Worm (Caenorhabditis elegans) whole organism, L2 larva: ENCODE measurements around the gene rom-2.

Experiments
- C34F6.9 ChIP-seq: fragments of 150-350 bp; optimal IDR thresholded peaks from 2 replicates; lab custom pipeline; 2014; ENCODE audit warnings: missing biosample characterization, missing genetic modification characterization
- F13H6.1 ChIP-seq: sonication (generic microtip); optimal IDR thresholded peaks from 2 replicates; lab custom pipeline; 2016; ENCODE audit warnings: missing genetic modification characterization, missing compliant biosample characterization
- R02D3.7 ChIP-seq: fragments of 150-350 bp; optimal IDR thresholded peaks from 2 replicates; lab custom pipeline; 2014; ENCODE audit warnings: missing biosample characterization, missing genetic modification characterization
- Y55F3AM.14 ChIP-seq: fragments of 200-800 bp; sonication (Bioruptor generic); optimal IDR thresholded peaks from 2 replicates; lab custom pipeline; 2018; ENCODE audit warnings: mild to moderate bottlenecking, missing genetic modification characterization, missing compliant biosample characterization
- ZK546.5 ChIP-seq: sonication (generic microtip); optimal IDR thresholded peaks from 2 replicates; lab custom pipeline; 2017; ENCODE audit warnings: missing biosample characterization, missing genetic modification characterization
- alr-1 ChIP-seq: fragments of 150-350 bp; optimal IDR thresholded peaks from 2 replicates; lab custom pipeline; 2014; ENCODE audit warnings: missing biosample characterization, missing genetic modification characterization
- aly-2 ChIP-seq: fragments of 150-350 bp; optimal IDR thresholded peaks from 2 replicates; lab custom pipeline; 2014; ENCODE audit warnings: missing biosample characterization, missing genetic modification characterization
- ama-1 ChIP-seq: fragments of 150-350 bp; optimal IDR thresholded peaks from 2 replicates; lab custom pipeline; 2018; ENCODE audit warnings: inconsistent platforms
- ceh-16 ChIP-seq: fragments of 150-350 bp; optimal IDR thresholded peaks from 2 replicates; lab custom pipeline; 2014; ENCODE audit warnings: missing biosample characterization, missing genetic modification characterization
- ceh-82 ChIP-seq: fragments of 150-350 bp; optimal IDR thresholded peaks from 2 replicates; lab custom pipeline; 2014; ENCODE audit warnings: missing biosample characterization, missing genetic modification characterization
- crh-2 ChIP-seq: sonication (generic microtip); optimal IDR thresholded peaks from 2 replicates; lab custom pipeline; 2017; ENCODE audit warnings: missing biosample characterization, missing genetic modification characterization
- egl-27 ChIP-seq: sonication (generic microtip); optimal IDR thresholded peaks from 3 replicates; lab custom pipeline; 2017; ENCODE audit warnings: missing biosample characterization, missing genetic modification reagents, missing genetic modification characterization
- elt-3 ChIP-seq: sonication (generic microtip); optimal IDR thresholded peaks from 2 replicates; lab custom pipeline; 2017; ENCODE audit warnings: missing biosample characterization, missing genetic modification characterization
- fos-1 ChIP-seq: fragments of 150-350 bp; optimal IDR thresholded peaks from 2 replicates; lab custom pipeline; 2014; ENCODE audit warnings: missing biosample characterization, missing genetic modification characterization
- gmeb-1 ChIP-seq: fragments of 150-350 bp; optimal IDR thresholded peaks from 2 replicates; lab custom pipeline; 2014; ENCODE audit warnings: missing biosample characterization, missing genetic modification characterization
- lin-11 ChIP-seq: fragments of 150-350 bp; sonication (generic microtip); optimal IDR thresholded peaks from 2 replicates; lab custom pipeline; 2014; ENCODE audit warnings: missing biosample characterization, missing genetic modification characterization, inconsistent platforms, mixed read lengths
- lin-13 ChIP-seq: fragments of 150-350 bp; optimal IDR thresholded peaks from 2 replicates; lab custom pipeline; 2014; ENCODE audit warnings: missing biosample characterization, missing genetic modification reagents, missing genetic modification characterization
- lin-39 ChIP-seq: fragments of 150-350 bp; optimal IDR thresholded peaks from 2 replicates; lab custom pipeline; 2014; ENCODE audit warnings: missing biosample characterization, missing genetic modification reagents, missing genetic modification characterization
- lsy-2 ChIP-seq, 2 experiments: fragments of 150-350 bp in 1 of 2; sonication (generic microtip) in 1 of 2; optimal IDR thresholded peaks; 2 replicates each; lab custom pipeline; 2014 to 2017; ENCODE audit warnings: missing biosample characterization in 2 of 2, missing genetic modification characterization in 2 of 2
- mbf-1 ChIP-seq: sonication (generic microtip); optimal IDR thresholded peaks from 2 replicates; lab custom pipeline; 2017; ENCODE audit warnings: missing biosample characterization, missing genetic modification characterization
- mdl-1 ChIP-seq, 2 experiments: fragments of 150-350 bp in 1 of 2; sonication (generic microtip) in 1 of 2; optimal IDR thresholded peaks; 2 replicates each; lab custom pipeline; 2017; ENCODE audit warnings: missing biosample characterization in 2 of 2, missing genetic modification characterization in 2 of 2
- nhr-10 ChIP-seq: sonication (generic microtip); optimal IDR thresholded peaks from 2 replicates; lab custom pipeline; 2017; ENCODE audit warnings: missing biosample characterization, missing genetic modification characterization
- nhr-12 ChIP-seq: fragments of 150-350 bp; optimal IDR thresholded peaks from 2 replicates; lab custom pipeline; 2014; ENCODE audit warnings: missing biosample characterization, missing genetic modification characterization
- nhr-129 ChIP-seq: fragments of 150-350 bp; optimal IDR thresholded peaks from 2 replicates; lab custom pipeline; 2014; ENCODE audit warnings: missing biosample characterization, missing genetic modification characterization
- nhr-21 ChIP-seq: fragments of 150-350 bp; optimal IDR thresholded peaks from 2 replicates; lab custom pipeline; 2014; ENCODE audit warnings: missing biosample characterization, missing genetic modification characterization
- nhr-237 ChIP-seq: fragments of 150-350 bp; optimal IDR thresholded peaks from 2 replicates; lab custom pipeline; 2014; ENCODE audit warnings: missing biosample characterization, missing genetic modification characterization
- nhr-25 ChIP-seq: fragments of 150-350 bp; sonication (generic microtip); optimal IDR thresholded peaks from 3 replicates; lab custom pipeline; 2014; ENCODE audit warnings: missing biosample characterization, missing genetic modification characterization
- nhr-6 ChIP-seq: fragments of 150-350 bp; optimal IDR thresholded peaks from 2 replicates; lab custom pipeline; 2014; ENCODE audit warnings: missing biosample characterization, missing genetic modification characterization
- nhr-77 ChIP-seq: fragments of 150-350 bp; optimal IDR thresholded peaks from 2 replicates; lab custom pipeline; 2014; ENCODE audit warnings: missing biosample characterization, missing genetic modification characterization
- peb-1 ChIP-seq: fragments of 150-350 bp; optimal IDR thresholded peaks from 2 replicates; lab custom pipeline; 2014; ENCODE audit warnings: missing biosample characterization, missing genetic modification characterization
- sem-4 ChIP-seq: fragments of 150-350 bp; optimal IDR thresholded peaks from 2 replicates; lab custom pipeline; 2014; ENCODE audit warnings: missing biosample characterization, missing genetic modification reagents, missing genetic modification characterization
- sma-3 ChIP-seq: sonication (generic microtip); optimal IDR thresholded peaks from 2 replicates; lab custom pipeline; 2016; ENCODE audit warnings: missing genetic modification reagents, missing genetic modification characterization, missing compliant biosample characterization
- sma-9 ChIP-seq, 2 experiments: fragments of 150-350 bp in 1 of 2; sonication (generic microtip) in 1 of 2; optimal IDR thresholded peaks; 2 replicates each; lab custom pipeline; 2014 to 2016; ENCODE audit warnings: missing genetic modification characterization in 2 of 2, mild to moderate bottlenecking in 1 of 2, missing biosample characterization in 1 of 2, missing compliant biosample characterization in 1 of 2, missing genetic modification reagents in 1 of 2, moderate library complexity in 1 of 2
- snpc-4 ChIP-seq: fragments of 150-350 bp; optimal IDR thresholded peaks from 2 replicates; lab custom pipeline; 2014; ENCODE audit warnings: missing biosample characterization, missing genetic modification characterization
- unc-39 ChIP-seq: fragments of 150-350 bp; optimal IDR thresholded peaks from 2 replicates; lab custom pipeline; 2014; ENCODE audit warnings: missing biosample characterization, missing genetic modification characterization
- unc-55 ChIP-seq: fragments of 150-350 bp; sonication (generic microtip); optimal IDR thresholded peaks from 3 replicates; lab custom pipeline; 2014; ENCODE audit warnings: missing biosample characterization, missing genetic modification reagents, missing genetic modification characterization
- unc-62 ChIP-seq: fragments of 150-350 bp; optimal IDR thresholded peaks from 2 replicates; lab custom pipeline; 2014; ENCODE audit warnings: missing biosample characterization, missing genetic modification reagents, missing genetic modification characterization
- zag-1 ChIP-seq: fragments of 150-350 bp; optimal IDR thresholded peaks from 2 replicates; lab custom pipeline; 2014; ENCODE audit warnings: missing biosample characterization, missing genetic modification characterization
- ztf-1 ChIP-seq: fragments of 200-800 bp; sonication (Bioruptor generic); conservative IDR thresholded peaks from 2 replicates; pipeline ENCODE4 v1.3.6; 2022; ENCODE audit warnings: missing genetic modification characterization, missing compliant biosample characterization
- ztf-11 ChIP-seq: sonication (generic microtip); optimal IDR thresholded peaks from 2 replicates; lab custom pipeline; 2017; ENCODE audit warnings: missing biosample characterization, missing genetic modification characterization

Gene rom-2

ce11 chrIII:9561158-9561557, 34.3 kb downstream of the rom-2 start, which contains the start of gene C48B4.8:
Gene C48B4.8, minus strand, starts transcription at chrIII:9561258.
- TF ChIP-seq lin-11 (tag; lab: Kevin White, UChicago) (no peak), nhr-129 (tag; lab: Kevin White, UChicago) (no peak), lin-13 (no peak), lin-39 (tag; lab: Kevin White, UChicago) (no peak), ztf-11 (tag; lab: Kevin White, UChicago) (no peak), alr-1 (tag; lab: Kevin White, UChicago) (no peak), unc-39 (tag; lab: Kevin White, UChicago) (no peak), sma-3 (no peak), sem-4 (tag; lab: Kevin White, UChicago) (no peak), elt-3 (tag; lab: Kevin White, UChicago) (no peak), C34F6.9 (tag; lab: Kevin White, UChicago) (no peak), ceh-82 (tag; lab: Kevin White, UChicago) (no peak), egl-27 (tag; lab: Kevin White, UChicago) (no peak), R02D3.7 (no peak), ztf-1 (GFP tag; lab: Robert Waterston, UW) (no peak)

- no peak for TF ChIP-seq sma-9 (GFP tag; optimal IDR thresholded peaks at IDR 0.05; lab: Kevin White, UChicago)
- TF ChIP-seq sma-9 (tag; optimal IDR thresholded peaks at IDR 0.05; lab: Kevin White, UChicago) = no peak
- TF ChIP-seq, all 48 proteins: peak for 0
Observed at ce11 chrIII:9559381-9559881, 36.0 kb downstream of the rom-2 start, which contains the start of gene C48B4.7. Gene C48B4.7, minus strand, starts transcription at chrIII:9559431.

- no peak for TF ChIP-seq elt-3 (tag; lab: Kevin White, UChicago)
- no peak for TF ChIP-seq nhr-237 (tag; lab: Kevin White, UChicago)
- TF ChIP-seq lin-13 = no peak
- TF ChIP-seq nhr-25 = no peak
- no peak for TF ChIP-seq unc-62
- TF ChIP-seq ceh-82 (tag; lab: Kevin White, UChicago) = no peak
- TF ChIP-seq R02D3.7 = no peak
- TF ChIP-seq F13H6.1 (tag; lab: Kevin White, UChicago) = no peak
Observed at ce11 chrIII:9558463-9558862, 37.0 kb downstream of the rom-2 start, which contains the start of gene C48B4.6. Gene C48B4.6, minus strand, starts transcription at chrIII:9558563.

DNA sequence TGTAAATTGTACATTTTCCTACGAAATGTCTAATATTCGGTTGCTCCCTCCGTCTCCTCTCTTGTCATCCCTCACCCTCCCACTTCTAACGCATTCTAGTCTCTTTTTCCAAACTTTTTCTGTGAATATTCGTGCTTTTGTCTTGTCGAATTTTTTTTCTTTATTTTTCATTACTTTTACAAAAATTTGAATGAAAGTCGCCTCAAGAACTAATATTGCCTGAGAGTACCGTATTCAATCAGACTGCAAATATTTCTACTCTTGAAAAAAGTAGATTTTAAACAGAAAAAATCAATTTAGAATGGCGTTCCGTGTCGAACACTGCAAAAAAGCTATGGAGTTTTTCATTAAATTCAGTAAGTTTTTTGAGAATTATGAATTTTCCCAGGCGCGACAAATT, 39.2 kb downstream of the rom-2 start, which contains the start of gene ZK1098.11:
Gene ZK1098.11, plus strand, starts transcription at position 301 of the 400 bp plus-strand sequence.
- no peak for TF ChIP-seq Y55F3AM.14 (GFP tag; lab: Kevin White, UChicago)
- no peak for TF ChIP-seq egl-27 (tag; lab: Kevin White, UChicago)
- TF ChIP-seq aly-2 (tag; lab: Kevin White, UChicago) = no peak
- no peak for TF ChIP-seq ztf-1 (GFP tag; lab: Robert Waterston, UW)
- no peak for TF ChIP-seq nhr-6
- TF ChIP-seq nhr-129 (tag; lab: Kevin White, UChicago) = no peak
- no peak for TF ChIP-seq peb-1
- TF ChIP-seq lin-39 (tag; lab: Kevin White, UChicago) = no peak

ce11 chrIII:9546016-9546659, 49.3 kb downstream of the rom-2 start, which contains the start of gene unc-16:
Gene unc-16, plus strand, starts transcription at chrIII:9546258.
- TF ChIP-seq ama-1 (peak; percentile 84), ceh-82 (tag; lab: Kevin White, UChicago) (peak; percentile 81), nhr-21 (tag; lab: Kevin White, UChicago) (peak; percentile 76), ztf-1 (GFP tag; lab: Robert Waterston, UW) (no peak), elt-3 (tag; lab: Kevin White, UChicago) (no peak), crh-2 (tag; lab: Kevin White, UChicago) (peak; percentile 89), mbf-1 (tag; lab: Kevin White, UChicago) (no peak), nhr-237 (tag; lab: Kevin White, UChicago) (no peak), mdl-1 (tag; optimal IDR thresholded peaks at IDR 0.05; lab: Kevin White, UChicago) (peak; percentile 64 to 91), sma-3 (peak; percentile 80), ZK546.5 (peak; percentile 9), ztf-11 (tag; lab: Kevin White, UChicago) (no peak), F13H6.1 (tag; lab: Kevin White, UChicago) (peak; percentile 91), nhr-129 (tag; lab: Kevin White, UChicago) (peak; percentile 85), nhr-6 (peak; percentile 54), nhr-12 (no peak), unc-55 (GFP tag; lab: Kevin White, UChicago) (peak; percentile 96), snpc-4 (tag; lab: Kevin White, UChicago) (peak; percentile 83), Y55F3AM.14 (GFP tag; lab: Kevin White, UChicago) (peak; percentile 2), fos-1 (tag; lab: Kevin White, UChicago) (peak; percentile 21), nhr-10 (tag; lab: Kevin White, UChicago) (no peak), peb-1 (no peak), unc-62 (no peak), lin-39 (tag; lab: Kevin White, UChicago) (no peak), lin-11 (tag; lab: Kevin White, UChicago) (peak; percentile 90), lsy-2 (tag; optimal IDR thresholded peaks at IDR 0.05; lab: Kevin White, UChicago) (peak; percentile 99 to 100), zag-1 (tag; lab: Kevin White, UChicago) (peak; percentile 66), ceh-16 (no peak), sem-4 (tag; lab: Kevin White, UChicago) (peak; percentile 82), gmeb-1 (peak; percentile 75), nhr-77 (tag; lab: Kevin White, UChicago) (no peak), lin-13 (peak; percentile 69), egl-27 (tag; lab: Kevin White, UChicago) (peak; percentile 73), aly-2 (tag; lab: Kevin White, UChicago) (no peak)
